Fruit fly (Drosophila melanogaster) whole organism, wandering third instar larva: Measurements from ENCODE around the gene Sox102F.
A peak's percentile ranks its signal among the peaks of the same experiment; 100 is the strongest.

Source experiments
- Abd-B ChIP-seq: fragments of >200 bp; optimal IDR thresholded peaks from 2 replicates; lab custom pipeline; 2017; ENCODE audit warnings: missing biosample characterization, missing genetic modification characterization
- CG32264 ChIP-seq: fragments of 200-800 bp; sonication (Bioruptor generic); optimal IDR thresholded peaks from 2 replicates; lab custom pipeline; 2016; ENCODE audit warnings: missing biosample characterization, missing genetic modification characterization
- CG9705 ChIP-seq: fragments of 200-800 bp; sonication (Bioruptor generic); optimal IDR thresholded peaks from 2 replicates; lab custom pipeline; 2018; ENCODE audit warnings: missing biosample characterization, mild to moderate bottlenecking, missing genetic modification characterization
- CrebA ChIP-seq: fragments of 200-800 bp; sonication (Bioruptor generic); optimal IDR thresholded peaks from 2 replicates; lab custom pipeline; 2016; ENCODE audit warnings: missing biosample characterization, mild to moderate bottlenecking, missing genetic modification characterization, borderline replicate concordance
- Dif ChIP-seq: fragments of 200-275, 200-300 bp; sonication (Bioruptor generic); optimal IDR thresholded peaks from 2 replicates; lab custom pipeline; 2018; ENCODE audit warnings: missing biosample characterization, missing genetic modification characterization; ENCODE audit not compliant: partially characterized antibody
- GATAd ChIP-seq: sonication (Bioruptor generic); optimal IDR thresholded peaks from 2 replicates; lab custom pipeline; 2016; ENCODE audit warnings: missing biosample characterization, missing genetic modification characterization
- HLH106 ChIP-seq: fragments of 200-800 bp; optimal IDR thresholded peaks from 3 replicates; lab custom pipeline; 2019; ENCODE audit warnings: missing biosample characterization, mild to moderate bottlenecking, missing genetic modification characterization, moderate library complexity
- Hnf4 ChIP-seq: fragments of 200-800 bp; sonication (Bioruptor generic); optimal IDR thresholded peaks from 2 replicates; lab custom pipeline; 2016; ENCODE audit warnings: missing biosample characterization, mild to moderate bottlenecking, missing genetic modification characterization
- Hr78 ChIP-seq: fragments of >200 bp; optimal IDR thresholded peaks from 2 replicates; lab custom pipeline; 2017; ENCODE audit warnings: missing biosample characterization, missing genetic modification characterization
- Hr83 ChIP-seq: fragments of 200-300 bp; sonication (Bioruptor generic); optimal IDR thresholded peaks from 2 replicates; lab custom pipeline; 2016; ENCODE audit warnings: missing biosample characterization, mild to moderate bottlenecking, missing genetic modification characterization, moderate library complexity; ENCODE audit not compliant: poor library complexity, severe bottlenecking
- Mio ChIP-seq: sonication (Bioruptor generic); optimal IDR thresholded peaks from 2 replicates; lab custom pipeline; 2016; ENCODE audit warnings: missing biosample characterization, missing genetic modification characterization
- Myc ChIP-seq: fragments of >200 bp; optimal IDR thresholded peaks from 2 replicates; lab custom pipeline; 2017
- N ChIP-seq: fragments of >200 bp; optimal IDR thresholded peaks from 2 replicates; lab custom pipeline; 2018; ENCODE audit warnings: missing biosample characterization, missing external identifiers, missing genetic modification characterization
- OdsH ChIP-seq: fragments of 200-800 bp; sonication (Bioruptor generic); optimal IDR thresholded peaks from 2 replicates; lab custom pipeline; 2016; ENCODE audit warnings: missing biosample characterization, mild to moderate bottlenecking, missing genetic modification characterization
- Sp1 ChIP-seq: fragments of 200-800 bp; sonication (Bioruptor generic); optimal IDR thresholded peaks from 3 replicates; lab custom pipeline; 2019; ENCODE audit warnings: missing biosample characterization, mild to moderate bottlenecking, missing genetic modification characterization, moderate library complexity
- Vsx2 ChIP-seq: fragments of 200-300, 225-300 bp; sonication (Bioruptor generic); optimal IDR thresholded peaks from 2 replicates; lab custom pipeline; 2018; ENCODE audit warnings: missing biosample characterization, missing genetic modification characterization; ENCODE audit not compliant: partially characterized antibody
- br ChIP-seq: fragments of 200-800 bp; sonication (Bioruptor generic); optimal IDR thresholded peaks from 2 replicates; lab custom pipeline; 2016; ENCODE audit warnings: missing biosample characterization, missing genetic modification characterization
- brk ChIP-seq: fragments of 200-800 bp; sonication (Bioruptor generic); optimal IDR thresholded peaks from 2 replicates; lab custom pipeline; 2016; ENCODE audit warnings: missing biosample characterization, mild to moderate bottlenecking, missing genetic modification characterization
- dl ChIP-seq, 2 experiments: fragments of 175-275, 200-275 bp in 1 of 2; fragments of 200-275 bp in 1 of 2; sonication (Bioruptor generic); optimal IDR thresholded peaks; lab custom pipeline; 2018; ENCODE audit warnings: mild to moderate bottlenecking in 2 of 2, missing biosample characterization in 2 of 2, missing genetic modification characterization in 2 of 2, moderate library complexity in 2 of 2; ENCODE audit not compliant: partially characterized antibody in 2 of 2, insufficient read depth in 1 of 2
- foxo ChIP-seq, 2 experiments: fragments of 200-800 bp; sonication (Bioruptor generic); optimal IDR thresholded peaks; 2 replicates in 1 of 2; 3 replicates in 1 of 2; lab custom pipeline; 2016 to 2017; ENCODE audit warnings: missing biosample characterization in 2 of 2, missing genetic modification characterization in 2 of 2
- h ChIP-seq: fragments of 200-800 bp; sonication (Bioruptor generic); optimal IDR thresholded peaks from 3 replicates; lab custom pipeline; 2016; ENCODE audit warnings: missing biosample characterization, mild to moderate bottlenecking, missing genetic modification characterization
- jim ChIP-seq: fragments of 175-275, 200-325 bp; sonication (Bioruptor generic); optimal IDR thresholded peaks from 2 replicates; lab custom pipeline; 2016; ENCODE audit warnings: missing biosample characterization, mild to moderate bottlenecking, missing genetic modification characterization
- lola ChIP-seq: fragments of >200 bp; optimal IDR thresholded peaks from 2 replicates; lab custom pipeline; 2017; ENCODE audit warnings: missing biosample characterization, missing genetic modification characterization
- pan ChIP-seq: fragments of >200 bp; optimal IDR thresholded peaks from 2 replicates; lab custom pipeline; 2017
- psq ChIP-seq: fragments of 200-800 bp; sonication (Bioruptor generic); optimal IDR thresholded peaks from 3 replicates; lab custom pipeline; 2017; ENCODE audit warnings: missing biosample characterization, mild to moderate bottlenecking, missing genetic modification characterization, moderate library complexity
- rgr ChIP-seq: fragments of 200-800 bp; sonication (Bioruptor generic); optimal IDR thresholded peaks from 3 replicates; lab custom pipeline; 2016; ENCODE audit warnings: missing biosample characterization, mild to moderate bottlenecking, missing genetic modification characterization
- tai ChIP-seq: sonication (Bioruptor generic); optimal IDR thresholded peaks from 2 replicates; lab custom pipeline; 2016; ENCODE audit warnings: missing biosample characterization, missing genetic modification characterization
- usp ChIP-seq: fragments of >200 bp; optimal IDR thresholded peaks from 2 replicates; lab custom pipeline; 2017; ENCODE audit warnings: missing biosample characterization, missing genetic modification characterization

Sox102F gene

DNA sequence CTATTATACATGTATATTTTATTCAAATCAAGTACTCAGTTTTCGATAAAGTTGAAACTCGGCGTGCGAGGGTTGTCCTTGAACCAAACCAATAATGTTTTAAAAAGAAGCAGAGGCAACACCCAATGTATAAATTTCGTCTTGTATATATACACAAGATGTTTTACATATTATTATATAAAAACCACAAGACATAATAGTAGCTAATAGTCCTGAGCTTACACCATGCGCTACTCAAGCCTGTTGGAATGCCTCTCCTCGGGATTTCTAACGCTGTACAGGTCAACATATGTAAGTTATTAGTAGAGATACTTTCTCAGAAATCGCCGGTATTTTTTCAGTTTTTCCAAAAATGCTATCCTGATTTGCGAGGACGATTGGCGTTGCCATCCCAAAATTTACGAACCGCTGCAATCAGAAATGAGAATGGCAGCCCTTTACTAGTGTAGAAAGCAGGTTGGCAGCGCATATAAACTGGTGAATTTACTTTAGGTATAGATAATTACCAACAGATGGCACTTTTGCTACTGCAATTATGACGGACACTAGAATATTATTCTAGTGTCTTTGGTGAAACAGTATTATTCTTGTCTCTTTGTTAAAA lies 1.4 kb upstream of the Sox102F start:
- peak; percentile 61 for TF ChIP-seq Myc (lab: Kevin White, UChicago)
- TF ChIP-seq foxo (GFP tag; optimal IDR thresholded peaks at IDR 0.05; lab: Kevin White, UChicago) = no peak

- TF ChIP-seq brk (GFP tag; lab: Kevin White, UChicago) (peak; percentile 26), CG32264 (GFP tag; lab: Kevin White, UChicago) (no peak)
Observed at dm6 chr4:834837-835534, 793 bp upstream of the Sox102F start.

dm6 chr4:834452-834820 lies 243 bp upstream of the Sox102F start:
- TF ChIP-seq CrebA (GFP tag; lab: Kevin White, UChicago) (peak; percentile 27), lola (GFP tag; lab: Kevin White, UChicago) (no peak), Dif (GFP tag; lab: Kevin White, UChicago) (peak; percentile 9), tai (GFP tag; lab: Kevin White, UChicago) (no peak), br (no peak), brk (GFP tag; lab: Kevin White, UChicago) (peak; percentile 28), OdsH (GFP tag; lab: Kevin White, UChicago) (no peak), usp (GFP tag; lab: Kevin White, UChicago) (no peak)
- TF ChIP-seq, all 38 proteins: peak for 3

- TF ChIP-seq Hr83 = peak; percentile 25
- no peak for TF ChIP-seq lola (GFP tag; lab: Kevin White, UChicago)
- peak; percentile 33 for TF ChIP-seq Vsx2
- TF ChIP-seq tai (GFP tag; lab: Kevin White, UChicago) = no peak
- TF ChIP-seq, all 38 proteins: peak for 2
Observed at dm6 chr4:832985-833384, 1.2 kb downstream of the Sox102F start.

DNA sequence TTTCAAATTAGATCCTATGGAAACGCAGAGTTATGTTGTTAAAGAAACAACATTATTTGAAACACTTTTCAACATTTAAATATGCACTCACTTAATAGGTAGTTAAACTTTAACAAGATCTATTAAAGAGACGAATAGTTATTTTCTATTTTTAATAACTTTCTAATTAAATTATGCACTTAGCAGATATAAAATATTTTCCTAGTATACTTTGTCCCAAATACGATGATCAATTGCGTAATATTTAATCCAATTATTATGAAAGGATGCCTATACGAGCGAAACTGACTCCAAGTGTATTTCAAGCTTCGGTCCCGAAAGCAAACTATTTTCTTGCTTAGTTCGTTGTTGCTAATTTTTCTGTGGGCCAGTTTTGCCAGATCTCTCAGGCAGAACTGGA lies 2.4 kb downstream of the Sox102F start:
- TF ChIP-seq Dif (GFP tag; lab: Kevin White, UChicago) (no peak), Mio (GFP tag; lab: Kevin White, UChicago) (no peak), br (no peak), foxo (GFP tag; optimal IDR thresholded peaks at IDR 0.05; lab: Kevin White, UChicago) (no peak), CG9705 (no peak), tai (GFP tag; lab: Kevin White, UChicago) (no peak), jim (no peak), dl (GFP tag; optimal IDR thresholded peaks at IDR 0.05; lab: Kevin White, UChicago; ENCODE audit: insufficient read depth in 1 of 2, partially characterized antibody in 2 of 2) (no peak), pan (lab: Kevin White, UChicago) (no peak), usp (GFP tag; lab: Kevin White, UChicago) (no peak), h (GFP tag; lab: Kevin White, UChicago) (no peak), lola (GFP tag; lab: Kevin White, UChicago) (no peak), Abd-B (no peak), Sp1 (GFP tag; lab: Kevin White, UChicago) (no peak), HLH106 (tag; lab: Kevin White, UChicago) (no peak), GATAd (GFP tag; lab: Kevin White, UChicago) (no peak), Hnf4 (GFP tag; lab: Kevin White, UChicago) (no peak), rgr (GFP tag; lab: Kevin White, UChicago) (no peak), Hr78 (GFP tag; lab: Kevin White, UChicago) (no peak)

dm6 chr4:829783-830182 lies 4.4 kb downstream of the Sox102F start:
- no peak for TF ChIP-seq rgr (GFP tag; lab: Kevin White, UChicago)
- TF ChIP-seq Hr78 (GFP tag; lab: Kevin White, UChicago) = no peak
- no peak for TF ChIP-seq psq
- TF ChIP-seq Hnf4 (GFP tag; lab: Kevin White, UChicago) = no peak
- no peak for TF ChIP-seq Vsx2
- no peak for TF ChIP-seq CrebA (GFP tag; lab: Kevin White, UChicago)
- TF ChIP-seq N (GFP tag; lab: Kevin White, UChicago) = no peak
- TF ChIP-seq Abd-B = no peak
- no peak for TF ChIP-seq Dif (GFP tag; lab: Kevin White, UChicago)
